Worm (Caenorhabditis elegans) whole organism, mixed stage, embryonic: ENCODE measurements around the gene ckb-4.

Source experiments
- ceh-39 ChIP-seq: fragments of 150-350 bp; optimal IDR thresholded peaks from 2 replicates; lab custom pipeline; 2014; ENCODE audit warnings: missing biosample characterization, missing genetic modification characterization
- elt-1 ChIP-seq: sonication (generic microtip); optimal IDR thresholded peaks from 2 replicates; lab custom pipeline; 2017; ENCODE audit warnings: missing genetic modification characterization, mild to moderate bottlenecking, missing compliant biosample characterization, antibody characterized with exemption, moderate library complexity, borderline replicate concordance; ENCODE audit not compliant: insufficient read depth
- mab-5 ChIP-seq: fragments of 150-350 bp; optimal IDR thresholded peaks from 2 replicates; lab custom pipeline; 2014; ENCODE audit warnings: missing biosample characterization, missing genetic modification characterization
- pha-4 ChIP-seq: fragments of 150-350 bp; optimal IDR thresholded peaks from 2 replicates; lab custom pipeline; 2018; ENCODE audit warnings: missing biosample characterization, missing genetic modification reagents, missing genetic modification characterization
- unc-62 ChIP-seq: fragments of 150-350 bp; optimal IDR thresholded peaks from 2 replicates; lab custom pipeline; 2014; ENCODE audit warnings: missing biosample characterization, missing genetic modification reagents, missing genetic modification characterization

DNA sequence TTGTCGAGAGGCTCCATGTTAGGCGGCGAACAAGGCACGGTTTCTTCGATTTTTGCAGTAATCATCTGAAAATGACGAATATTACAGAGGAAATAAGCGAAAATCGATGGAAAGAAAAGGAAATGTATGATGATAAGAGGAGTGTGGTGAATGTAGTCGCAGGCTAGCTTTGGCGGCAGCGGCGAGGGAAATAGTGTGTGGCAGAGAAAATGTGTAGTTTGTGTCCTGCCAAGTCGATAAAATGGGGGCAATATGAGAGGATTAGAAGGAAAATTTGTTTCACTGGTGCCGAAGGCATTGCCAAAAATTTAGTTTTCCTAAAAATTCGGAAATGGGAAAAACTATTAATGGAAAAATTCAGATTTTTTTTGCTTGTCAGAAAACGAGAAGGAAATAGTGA is 42.5 kb downstream of the ckb-4 start, which contains the start of gene nhr-86:
- TF ChIP-seq ceh-39 (tag; lab: Kevin White, UChicago) (peak; percentile 30), pha-4 (tag; lab: Kevin White, UChicago) (no peak), elt-1 (tag; lab: Kevin White, UChicago) (no peak), mab-5 (tag; lab: Kevin White, UChicago) (no peak), unc-62 (GFP tag; lab: Kevin White, UChicago) (no peak)
